Worm (Caenorhabditis elegans) whole organism, young adult: ENCODE measurements around the gene spp-18.

ENCODE experiments used
- B0019.2 ChIP-seq: fragments of 200-800 bp; sonication (Bioruptor generic); conservative IDR thresholded peaks from 2 replicates; pipeline ENCODE4 v1.3.6; 2022; ENCODE audit warnings: missing genetic modification reagents, missing genetic modification characterization, missing compliant biosample characterization
- F57A8.1 ChIP-seq: fragments of 200-800 bp; sonication (Bioruptor generic); optimal IDR thresholded peaks from 2 replicates; lab custom pipeline; 2018; ENCODE audit warnings: mild to moderate bottlenecking, missing genetic modification characterization, moderate library complexity, missing compliant biosample characterization
- Y79H2A.3 ChIP-seq: fragments of 200-800 bp; sonication (Bioruptor generic); conservative IDR thresholded peaks from 2 replicates; pipeline ENCODE4 v1.3.6; 2022; ENCODE audit warnings: missing genetic modification reagents, missing genetic modification characterization, missing compliant biosample characterization
- ama-1 ChIP-seq, 3 experiments: fragments of 150-350 bp in 1 of 3; sonication (generic microtip) in 2 of 3; optimal IDR thresholded peaks; 2 replicates each; lab custom pipeline; 2014 to 2018; ENCODE audit warnings: missing biosample characterization in 2 of 3, missing genetic modification characterization in 2 of 3, missing genetic modification reagents in 2 of 3
- ceh-79 ChIP-seq: sonication (generic microtip); optimal IDR thresholded peaks from 2 replicates; lab custom pipeline; 2017; ENCODE audit warnings: mild to moderate bottlenecking, missing genetic modification characterization, missing compliant biosample characterization
- chd-7 ChIP-seq: sonication (generic microtip); optimal IDR thresholded peaks from 2 replicates; lab custom pipeline; 2016; ENCODE audit warnings: mild to moderate bottlenecking, missing genetic modification characterization, moderate library complexity, missing compliant biosample characterization
- lin-35 ChIP-seq, 3 experiments: fragments of 150-350 bp in 2 of 3; sonication (generic microtip) in 1 of 3; optimal IDR thresholded peaks; 2 replicates each; lab custom pipeline; 2014 to 2018; ENCODE audit warnings: missing biosample characterization in 3 of 3, missing genetic modification characterization in 3 of 3, missing genetic modification reagents in 3 of 3
- lsy-27 ChIP-seq: sonication (generic microtip); optimal IDR thresholded peaks from 2 replicates; lab custom pipeline; 2017; ENCODE audit warnings: missing genetic modification characterization, mild to moderate bottlenecking, missing compliant biosample characterization, antibody characterized with exemption, missing genotype, borderline replicate concordance; ENCODE audit not compliant: insufficient read depth
- nfya-1 ChIP-seq: sonication (generic microtip); optimal IDR thresholded peaks from 2 replicates; lab custom pipeline; 2017; ENCODE audit warnings: antibody characterized with exemption, missing compliant biosample characterization, missing genetic modification characterization, borderline replicate concordance; ENCODE audit not compliant: insufficient read depth
- nfyb-1 ChIP-seq: fragments of 200-800 bp; sonication (Bioruptor generic); IDR thresholded peaks from 2 replicates; pipeline ENCODE4 v1.3.6; 2022; ENCODE audit warnings: missing genetic modification reagents, missing genetic modification characterization, missing compliant biosample characterization
- nhr-120 ChIP-seq: fragments of 200-800 bp; sonication (Bioruptor generic); IDR thresholded peaks from 2 replicates; pipeline ENCODE4 v1.3.6; 2022; ENCODE audit warnings: missing genetic modification characterization, missing compliant biosample characterization
- snpc-1.1 ChIP-seq: sonication (generic microtip); optimal IDR thresholded peaks from 2 replicates; lab custom pipeline; 2017; ENCODE audit warnings: missing genetic modification characterization, mild to moderate bottlenecking, missing compliant biosample characterization, antibody characterized with exemption, moderate library complexity, missing genotype, missing genetic modification reagents; ENCODE audit not compliant: insufficient read depth
- ztf-28 ChIP-seq: fragments of 200-800 bp; sonication (Bioruptor generic); IDR thresholded peaks from 2 replicates; pipeline ENCODE4 v1.3.6; 2022; ENCODE audit warnings: missing genetic modification reagents, missing genetic modification characterization, missing compliant biosample characterization

DNA sequence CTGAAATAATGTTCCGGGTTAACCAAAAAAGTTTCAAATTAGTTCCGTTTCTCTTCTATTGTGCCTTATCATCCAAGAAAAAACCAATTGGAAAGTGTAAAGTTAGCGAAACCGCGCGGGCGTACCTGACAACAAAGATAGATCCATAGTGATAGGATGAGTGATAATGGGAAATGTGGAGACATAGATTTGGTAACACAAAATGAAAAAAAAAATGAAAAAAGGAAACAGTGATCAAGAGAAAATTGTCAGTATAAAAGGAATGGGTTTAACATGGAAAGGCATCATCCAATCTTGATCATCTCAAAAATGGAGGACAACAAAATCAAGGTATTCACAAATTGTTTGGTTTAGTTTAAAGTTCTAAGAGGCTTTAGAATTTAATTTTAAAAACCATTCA, 30.4 kb upstream of the spp-18 start, which contains the start of gene col-122:
- TF ChIP-seq ztf-28 (GFP tag; lab: Robert Waterston, UW), result no peak
- no peak for TF ChIP-seq nfyb-1 (GFP tag; lab: Robert Waterston, UW)
- no peak for TF ChIP-seq Y79H2A.3 (GFP tag; lab: Robert Waterston, UW)
- no peak for TF ChIP-seq B0019.2
- no peak for TF ChIP-seq ceh-79 (tag; lab: Kevin White, UChicago)
- no peak for TF ChIP-seq lsy-27 (tag; lab: Kevin White, UChicago)
- no peak for TF ChIP-seq lin-35 (GFP tag; optimal IDR thresholded peaks at IDR 0.05; lab: Kevin White, UChicago)
- no peak for TF ChIP-seq chd-7 (tag; lab: Kevin White, UChicago)
- TF ChIP-seq nhr-120 (GFP tag; lab: Robert Waterston, UW), result no peak
- TF ChIP-seq F57A8.1, result no peak
- no peak for TF ChIP-seq ama-1 (optimal IDR thresholded peaks at IDR 0.05; lab: Kevin White, UChicago)
- no peak for TF ChIP-seq ama-1 (GFP tag; optimal IDR thresholded peaks at IDR 0.05; lab: Kevin White, UChicago)
- TF ChIP-seq nfya-1, result no peak
- no peak for TF ChIP-seq snpc-1.1 (tag; lab: Kevin White, UChicago)
